Worm (Caenorhabditis elegans): ENCODE data around the gene F22B5.10.

Gene F22B5.10

DNA sequence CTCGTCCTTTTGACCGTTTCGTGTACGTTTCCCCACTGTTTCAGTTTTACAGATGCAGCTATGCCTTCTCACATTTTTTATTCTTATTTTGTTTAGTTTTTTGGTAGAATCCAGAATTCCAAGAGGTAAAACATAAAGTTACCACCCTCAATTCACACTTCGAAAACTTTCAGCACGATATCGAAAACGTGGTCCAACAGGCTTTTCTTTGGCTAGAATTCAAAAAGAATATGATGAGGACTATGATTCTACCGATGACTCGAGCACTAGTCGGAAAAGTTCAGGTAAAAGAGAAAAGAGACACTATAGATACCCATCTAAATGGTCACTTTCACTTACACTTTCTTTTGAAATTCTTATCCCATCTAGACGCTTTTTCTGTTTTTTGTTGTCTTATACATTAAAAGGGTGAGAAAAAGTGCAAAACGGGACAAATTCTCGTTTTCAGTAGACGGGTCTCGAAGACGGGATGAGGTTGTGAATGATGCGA, 27.3 kb downstream of the F22B5.10 start, which contains the start of gene M05D6.9:
TSS of gene M05D6.9 (plus strand) at position 51 of the 490 bp plus-strand sequence.
- TF ChIP-seq blmp-1 (tag; optimal IDR thresholded peaks at IDR 0.05; ENCODE audit: insufficient read depth) (peak; percentile 75), skn-1 (tag; optimal IDR thresholded peaks at IDR 0.05) (no peak)

DNA sequence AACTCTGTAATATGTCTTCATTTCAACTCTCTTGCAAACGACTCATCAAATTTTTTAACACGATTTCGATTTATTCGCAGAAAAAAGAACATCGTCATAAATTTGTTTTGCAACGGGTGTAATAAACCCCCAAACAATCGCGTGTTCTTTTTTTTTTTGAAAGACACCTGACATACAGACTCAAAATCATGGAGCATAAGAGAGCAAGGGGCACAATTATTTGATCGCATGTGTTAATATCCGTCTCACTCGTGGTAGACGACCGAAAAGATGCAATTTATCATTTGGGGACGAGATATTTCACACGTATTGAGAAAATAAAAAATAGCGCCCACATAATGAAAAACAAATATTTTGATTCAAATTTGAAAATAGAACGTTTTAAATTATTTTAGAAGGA, 29.2 kb downstream of the F22B5.10 start:
- TF ChIP-seq sma-9 (GFP tag; optimal IDR thresholded peaks at IDR 0.05) (peak; percentile 17), sma-9 (tag; optimal IDR thresholded peaks at IDR 0.05) (no peak), elt-3 (tag; optimal IDR thresholded peaks at IDR 0.05) (no peak), nhr-129 (tag; optimal IDR thresholded peaks at IDR 0.05) (peak; percentile 20), lsy-2 (tag; optimal IDR thresholded peaks at IDR 0.05) (peak in 1 of 2 experiments; percentile 0)

DNA sequence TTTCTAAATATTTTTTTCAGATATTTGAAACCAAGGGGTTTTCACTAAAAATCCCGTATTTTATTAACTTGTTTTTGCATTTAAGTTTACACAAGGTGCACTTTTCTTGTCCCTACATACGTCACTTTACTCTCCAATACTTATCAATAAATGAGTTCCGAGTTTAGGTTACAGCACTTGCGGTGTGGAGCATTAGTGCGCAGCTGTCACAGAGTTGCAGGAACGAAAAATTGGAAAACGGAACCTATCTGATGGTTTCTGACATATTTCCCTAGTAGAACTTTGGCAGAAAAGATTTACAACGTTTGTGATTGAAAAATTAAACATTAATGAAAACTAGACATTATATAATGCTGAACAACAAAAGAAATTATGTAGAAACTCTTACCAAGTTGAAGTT, 31.2 kb downstream of the F22B5.10 start:
- no peak for TF ChIP-seq nhr-10 (tag; optimal IDR thresholded peaks at IDR 0.05)
- no peak for TF ChIP-seq sma-9 (GFP tag; optimal IDR thresholded peaks at IDR 0.05)
- TF ChIP-seq sma-9 (tag; optimal IDR thresholded peaks at IDR 0.05), result no peak

ce11 chrII:8499021-8499420, 32.0 kb downstream of the F22B5.10 start:
- TF ChIP-seq C34F6.9 (tag; optimal IDR thresholded peaks at IDR 0.05) (peak; percentile 34), nhr-23 (tag; optimal IDR thresholded peaks at IDR 0.05) (no peak), sma-9 (GFP tag; optimal IDR thresholded peaks at IDR 0.05) (peak; percentile 35), sma-9 (tag; optimal IDR thresholded peaks at IDR 0.05) (no peak), ztf-4 (tag; optimal IDR thresholded peaks at IDR 0.05) (no peak), nhr-129 (tag; optimal IDR thresholded peaks at IDR 0.05) (peak; percentile 50), F13H6.1 (tag; optimal IDR thresholded peaks at IDR 0.05) (peak; percentile 71)

ce11 chrII:8504074-8504724, 37.2 kb downstream of the F22B5.10 start:
- TF ChIP-seq fos-1 (tag; optimal IDR thresholded peaks at IDR 0.05), result peak; percentile 19
- no peak for TF ChIP-seq ceh-16 (tag; optimal IDR thresholded peaks at IDR 0.05)
- TF ChIP-seq crh-2 (tag; optimal IDR thresholded peaks at IDR 0.05), result peak; percentile 28
- TF ChIP-seq nhr-21 (tag; optimal IDR thresholded peaks at IDR 0.05), result no peak
- peak in 1 of 2 experiments; percentile 0 for TF ChIP-seq lsy-2 (tag; optimal IDR thresholded peaks at IDR 0.05)
- no peak for TF ChIP-seq sma-9 (GFP tag; optimal IDR thresholded peaks at IDR 0.05)
- TF ChIP-seq sma-9 (tag; optimal IDR thresholded peaks at IDR 0.05), result no peak
- no peak for TF ChIP-seq ztf-4 (tag; optimal IDR thresholded peaks at IDR 0.05)
- TF ChIP-seq nhr-10 (tag; optimal IDR thresholded peaks at IDR 0.05), result no peak
- TF ChIP-seq F13H6.1 (tag; optimal IDR thresholded peaks at IDR 0.05), result no peak
- no peak for TF ChIP-seq peb-1 (tag; optimal IDR thresholded peaks at IDR 0.05)
- TF ChIP-seq ceh-82 (tag; optimal IDR thresholded peaks at IDR 0.05), result no peak
- TF ChIP-seq unc-55 (GFP tag; optimal IDR thresholded peaks at IDR 0.05), result no peak
- TF ChIP-seq nhr-25 (tag; optimal IDR thresholded peaks at IDR 0.05), result no peak
- TF ChIP-seq dmd-4 (tag; optimal IDR thresholded peaks at IDR 0.05), result no peak
- TF ChIP-seq unc-62 (GFP tag; optimal IDR thresholded peaks at IDR 0.05), result no peak
- TF ChIP-seq elt-1 (tag; optimal IDR thresholded peaks at IDR 0.05), result no peak
- TF ChIP-seq skn-1 (tag; optimal IDR thresholded peaks at IDR 0.05), result no peak

DNA sequence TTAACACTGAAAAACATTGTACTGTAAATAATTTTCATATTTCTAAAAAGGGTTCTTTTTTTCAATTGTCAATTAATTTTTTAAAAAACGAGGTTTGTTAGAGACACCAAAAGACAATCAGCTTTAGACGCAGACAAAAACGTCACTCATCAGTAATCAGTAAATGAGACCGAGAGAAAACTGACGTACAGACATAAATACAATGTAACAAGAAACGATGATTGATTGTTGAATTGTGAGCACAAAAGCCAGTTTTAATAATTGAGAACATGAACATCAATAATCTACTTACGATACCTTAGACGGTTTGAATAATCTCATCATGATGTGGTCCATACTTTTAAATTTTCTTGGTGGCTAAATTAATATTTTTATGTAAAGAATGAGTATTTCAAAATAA, 39.8 kb downstream of the F22B5.10 start:
- TF ChIP-seq ZK546.5 (tag; optimal IDR thresholded peaks at IDR 0.05) (no peak), fos-1 (tag; optimal IDR thresholded peaks at IDR 0.05) (peak; percentile 51)

DNA sequence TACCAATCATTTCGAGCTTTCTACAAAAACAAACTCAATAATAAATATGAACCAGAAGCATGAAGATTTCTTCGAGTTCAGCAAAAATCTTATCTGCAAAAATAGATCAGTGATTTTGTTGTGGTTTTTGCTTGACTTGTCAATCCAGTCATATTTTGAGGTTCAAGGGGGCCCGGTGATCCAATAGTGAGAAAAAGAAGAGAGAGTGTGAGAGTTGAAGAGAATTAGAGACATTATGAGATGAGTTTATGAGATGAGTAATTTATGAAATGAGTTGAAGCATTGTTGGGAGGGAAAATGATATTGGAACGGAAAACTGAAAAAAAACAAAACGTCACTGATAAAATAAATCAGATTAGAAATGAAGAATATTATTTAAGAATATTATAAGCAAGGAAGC, 42.0 kb downstream of the F22B5.10 start, which contains the start of gene T13H5.1:
TSS of gene T13H5.1 (minus strand) at position 101 of the 400 bp plus-strand sequence.
- TF ChIP-seq egl-27 (tag; optimal IDR thresholded peaks at IDR 0.05) (no peak), nhr-23 (tag; optimal IDR thresholded peaks at IDR 0.05) (no peak), nhr-21 (tag; optimal IDR thresholded peaks at IDR 0.05) (no peak), nhr-12 (tag; optimal IDR thresholded peaks at IDR 0.05) (no peak), elt-3 (tag; optimal IDR thresholded peaks at IDR 0.05) (no peak), lin-39 (tag; optimal IDR thresholded peaks at IDR 0.05) (no peak), unc-55 (GFP tag; optimal IDR thresholded peaks at IDR 0.05) (no peak), R02D3.7 (tag; optimal IDR thresholded peaks at IDR 0.05) (no peak), sma-9 (GFP tag; optimal IDR thresholded peaks at IDR 0.05) (no peak), sma-9 (tag; optimal IDR thresholded peaks at IDR 0.05) (no peak), nhr-11 (tag; optimal IDR thresholded peaks at IDR 0.05) (no peak), C34F6.9 (tag; optimal IDR thresholded peaks at IDR 0.05) (no peak), gmeb-1 (tag; optimal IDR thresholded peaks at IDR 0.05) (no peak), sma-3 (GFP tag; optimal IDR thresholded peaks at IDR 0.05) (no peak), ama-1 (optimal IDR thresholded peaks at IDR 0.05) (no peak), nhr-10 (tag; optimal IDR thresholded peaks at IDR 0.05) (no peak), Y55F3AM.14 (GFP tag; optimal IDR thresholded peaks at IDR 0.05) (no peak), nhr-237 (tag; optimal IDR thresholded peaks at IDR 0.05) (no peak)

All from whole organism, L2 larva.